Fruit fly (Drosophila melanogaster) whole organism, embryonic: ENCODE results near the gene CG43645.
A peak's percentile ranks its signal among the peaks of the same experiment; 100 is the strongest.

Experiments used
- Aef1 ChIP-seq: fragments of 200-800 bp; sonication (Bioruptor generic); IDR thresholded peaks from 3 replicates; pipeline ENCODE4 v1.3.6; 2022; ENCODE audit warnings: missing biosample characterization, missing genetic modification characterization
- B-H2 ChIP-seq: fragments of 200-800 bp; sonication (Bioruptor generic); optimal IDR thresholded peaks from 2 replicates; lab custom pipeline; 2018; ENCODE audit warnings: missing biosample characterization, mild to moderate bottlenecking, missing genetic modification characterization
- Bgb ChIP-seq: fragments of 200-800 bp; sonication (Bioruptor generic); IDR thresholded peaks from 2 replicates; pipeline ENCODE4 v1.3.6; 2022; ENCODE audit warnings: missing biosample characterization, missing genetic modification characterization; ENCODE audit not compliant: partially characterized antibody
- CG10462 ChIP-seq: fragments of 200-800 bp; sonication (Bioruptor generic); optimal IDR thresholded peaks from 2 replicates; lab custom pipeline; 2016; ENCODE audit warnings: missing biosample characterization, missing genetic modification characterization
- CG10654 ChIP-seq: fragments of 200-800 bp; sonication (Bioruptor generic); optimal IDR thresholded peaks from 2 replicates; lab custom pipeline; 2016; ENCODE audit warnings: missing biosample characterization, missing genetic modification characterization
- CG11085 ChIP-seq: fragments of 200-800 bp; sonication (Bioruptor generic); IDR thresholded peaks from 2 replicates; pipeline ENCODE4 v1.3.6; 2022; ENCODE audit warnings: missing biosample characterization, missing genetic modification characterization
- CG11398 ChIP-seq: fragments of 200-800 bp; sonication (Bioruptor generic); optimal IDR thresholded peaks from 2 replicates; lab custom pipeline; 2016; ENCODE audit warnings: missing biosample characterization, missing genetic modification characterization
- CG12071 ChIP-seq: fragments of 200-800 bp; sonication (Bioruptor generic); optimal IDR thresholded peaks from 3 replicates; lab custom pipeline; 2018; ENCODE audit warnings: missing biosample characterization, mild to moderate bottlenecking, missing genetic modification characterization
- CG13775 ChIP-seq: fragments of 200-800 bp; sonication (Bioruptor generic); optimal IDR thresholded peaks from 3 replicates; lab custom pipeline; 2017; ENCODE audit warnings: missing biosample characterization, mild to moderate bottlenecking, missing genetic modification characterization
- CG15011 ChIP-seq: fragments of 200-800 bp; sonication (Bioruptor generic); optimal IDR thresholded peaks from 3 replicates; lab custom pipeline; 2018; ENCODE audit warnings: missing biosample characterization, mild to moderate bottlenecking, missing genetic modification characterization
- CG15514 ChIP-seq: fragments of 200-800 bp; sonication (Bioruptor generic); optimal IDR thresholded peaks from 3 replicates; lab custom pipeline; 2017; ENCODE audit warnings: missing biosample characterization, missing genetic modification characterization, mild to moderate bottlenecking, moderate library complexity, missing genetic modification reagents
- CG2199 ChIP-seq: fragments of 200-800 bp; sonication (Bioruptor generic); IDR thresholded peaks from 3 replicates; pipeline ENCODE4 v1.3.6; 2022; ENCODE audit warnings: missing biosample characterization, missing genetic modification characterization
- CG2712 ChIP-seq: fragments of 200-800 bp; optimal IDR thresholded peaks from 3 replicates; lab custom pipeline; 2019; ENCODE audit warnings: missing biosample characterization, mild to moderate bottlenecking, missing genetic modification characterization, moderate library complexity
- CG30020 ChIP-seq: fragments of 200-800 bp; optimal IDR thresholded peaks from 2 replicates; lab custom pipeline; 2019; ENCODE audit warnings: missing biosample characterization, mild to moderate bottlenecking, missing genetic modification characterization, moderate library complexity
- CG30431 ChIP-seq: fragments of 200-800 bp; sonication (Bioruptor generic); optimal IDR thresholded peaks from 2 replicates; lab custom pipeline; 2017; ENCODE audit warnings: missing biosample characterization, missing genetic modification characterization
- CG31441 ChIP-seq: fragments of 200-800 bp; sonication (Bioruptor generic); IDR thresholded peaks from 2 replicates; pipeline ENCODE4 v1.3.6; 2022; ENCODE audit warnings: missing biosample characterization, missing genetic modification characterization
- CG3407 ChIP-seq: fragments of 200-800 bp; sonication (Bioruptor generic); optimal IDR thresholded peaks from 2 replicates; lab custom pipeline; 2018; ENCODE audit warnings: missing biosample characterization, mild to moderate bottlenecking, missing genetic modification characterization
- CG3995 ChIP-seq: fragments of 200-800 bp; sonication (Bioruptor generic); optimal IDR thresholded peaks from 3 replicates; lab custom pipeline; 2016; ENCODE audit warnings: missing biosample characterization, missing genetic modification characterization
- CG4707 ChIP-seq: fragments of 200-800 bp; sonication (Bioruptor generic); optimal IDR thresholded peaks from 2 replicates; lab custom pipeline; 2018; ENCODE audit warnings: missing biosample characterization, mild to moderate bottlenecking, missing genetic modification characterization, moderate library complexity
- CG6272 ChIP-seq: fragments of 200-800 bp; sonication (Bioruptor generic); IDR thresholded peaks from 2 replicates; pipeline ENCODE4 v1.3.6; 2022; ENCODE audit warnings: missing biosample characterization, missing genetic modification characterization
- CG7271 ChIP-seq: fragments of 200-800 bp; sonication (Bioruptor generic); optimal IDR thresholded peaks from 2 replicates; lab custom pipeline; 2018; ENCODE audit warnings: missing biosample characterization, mild to moderate bottlenecking, missing genetic modification characterization, moderate library complexity
- CG7372 ChIP-seq: fragments of 200-800 bp; sonication (Bioruptor generic); IDR thresholded peaks from 2 replicates; pipeline ENCODE4 v1.3.6; 2022; ENCODE audit warnings: missing biosample characterization, missing genetic modification characterization
- CG8478 ChIP-seq: fragments of >200 bp; optimal IDR thresholded peaks from 2 replicates; lab custom pipeline; 2018
- CG8944 ChIP-seq: fragments of 200-800 bp; sonication (Bioruptor generic); optimal IDR thresholded peaks from 3 replicates; lab custom pipeline; 2016; ENCODE audit warnings: missing biosample characterization, missing genetic modification characterization
- CG9797 ChIP-seq: fragments of 200-800 bp; sonication (Bioruptor generic); optimal IDR thresholded peaks from 3 replicates; lab custom pipeline; 2018; ENCODE audit warnings: missing biosample characterization, mild to moderate bottlenecking, missing genetic modification characterization
- D19A ChIP-seq: fragments of 200-800 bp; optimal IDR thresholded peaks from 3 replicates; lab custom pipeline; 2019; ENCODE audit warnings: missing biosample characterization, mild to moderate bottlenecking, missing genetic modification characterization, moderate library complexity
- Dfd ChIP-seq, 2 experiments: fragments of >200 bp; optimal IDR thresholded peaks; 2 replicates each; lab custom pipeline; 2017; ENCODE audit warnings: missing biosample characterization in 2 of 2, missing genetic modification characterization in 2 of 2
- Dp ChIP-seq: fragments of 200-800 bp; sonication (Bioruptor generic); optimal IDR thresholded peaks from 2 replicates; lab custom pipeline; 2018; ENCODE audit warnings: missing biosample characterization, mild to moderate bottlenecking, missing genetic modification characterization, moderate library complexity
- Dref ChIP-seq: fragments of 200-800 bp; sonication (Bioruptor generic); IDR thresholded peaks from 2 replicates; pipeline ENCODE4 v1.3.6; 2022; ENCODE audit warnings: missing biosample characterization, missing genetic modification characterization
- Hr51 ChIP-seq, 2 experiments: fragments of 200-800 bp; sonication (Bioruptor generic); optimal IDR thresholded peaks; 2 replicates in 1 of 2; 3 replicates in 1 of 2; lab custom pipeline; 2016 to 2018; ENCODE audit warnings: missing biosample characterization in 2 of 2, missing genetic modification characterization in 2 of 2, mild to moderate bottlenecking in 1 of 2, moderate library complexity in 1 of 2
- Hr78 ChIP-seq, 2 experiments: fragments of 200-800 bp in 1 of 2; fragments of >200 bp in 1 of 2; sonication (Bioruptor generic) in 1 of 2; optimal IDR thresholded peaks; 2 replicates each; lab custom pipeline; 2017 to 2019; ENCODE audit warnings: missing biosample characterization in 2 of 2, missing genetic modification characterization in 2 of 2, mild to moderate bottlenecking in 1 of 2, moderate library complexity in 1 of 2
- Mrtf ChIP-seq: fragments of 200-800 bp; sonication (Bioruptor generic); IDR thresholded peaks from 3 replicates; pipeline ENCODE4 v1.3.6; 2022; ENCODE audit warnings: missing biosample characterization, missing genetic modification characterization
- Myb ChIP-seq: fragments of 200-800 bp; sonication (Bioruptor generic); optimal IDR thresholded peaks from 2 replicates; lab custom pipeline; 2016; ENCODE audit warnings: missing biosample characterization, missing genetic modification characterization
- PHDP ChIP-seq: fragments of 200-800 bp; sonication (Bioruptor generic); optimal IDR thresholded peaks from 3 replicates; lab custom pipeline; 2018; ENCODE audit warnings: missing biosample characterization, mild to moderate bottlenecking, missing genetic modification characterization, moderate library complexity
- Sry-δ ChIP-seq: fragments of 200-800 bp; sonication (Bioruptor generic); optimal IDR thresholded peaks from 2 replicates; lab custom pipeline; 2016; ENCODE audit warnings: missing biosample characterization, missing genetic modification characterization
- Stat92E ChIP-seq, 3 experiments: fragments of >200 bp in 2 of 3; fragments of 200-800 bp in 1 of 3; sonication (Bioruptor generic) in 1 of 3; optimal IDR thresholded peaks; 2 replicates each; lab custom pipeline; 2017 to 2019; ENCODE audit warnings: missing biosample characterization in 3 of 3, missing genetic modification characterization in 3 of 3, mild to moderate bottlenecking in 1 of 3, moderate library complexity in 1 of 3
- Tbp ChIP-seq: fragments of >200 bp; optimal IDR thresholded peaks from 2 replicates; lab custom pipeline; 2018; ENCODE audit warnings: missing biosample characterization, missing genetic modification characterization
- ato ChIP-seq: fragments of 200-800 bp; sonication (Bioruptor generic); IDR thresholded peaks from 2 replicates; pipeline ENCODE4 v1.3.6; 2022; ENCODE audit warnings: missing biosample characterization, missing genetic modification characterization; ENCODE audit not compliant: partially characterized antibody
- btn ChIP-seq: fragments of 200-800 bp; sonication (Bioruptor generic); optimal IDR thresholded peaks from 2 replicates; lab custom pipeline; 2016; ENCODE audit warnings: missing biosample characterization, missing genetic modification characterization
- ewg ChIP-seq: fragments of 200-800 bp; sonication (Bioruptor generic); optimal IDR thresholded peaks from 3 replicates; lab custom pipeline; 2017; ENCODE audit warnings: mild to moderate bottlenecking, missing biosample characterization, missing genetic modification reagents, missing genetic modification characterization
- lola ChIP-seq, 3 experiments: fragments of >200 bp in 2 of 3; fragments of 200-800 bp in 1 of 3; sonication (Bioruptor generic) in 1 of 3; optimal IDR thresholded peaks; 2 replicates each; lab custom pipeline; 2017 to 2019; ENCODE audit warnings: missing biosample characterization in 3 of 3, missing genetic modification characterization in 3 of 3, mild to moderate bottlenecking in 1 of 3, moderate library complexity in 1 of 3
- luna ChIP-seq: fragments of 200-800 bp; sonication (Bioruptor generic); optimal IDR thresholded peaks from 2 replicates; lab custom pipeline; 2016; ENCODE audit warnings: missing biosample characterization, missing genetic modification characterization
- mam ChIP-seq: fragments of 200-800 bp; sonication (Bioruptor generic); optimal IDR thresholded peaks from 3 replicates; lab custom pipeline; 2016; ENCODE audit warnings: missing biosample characterization, missing genetic modification characterization
- pros ChIP-seq: fragments of 200-800 bp; sonication (Bioruptor generic); optimal IDR thresholded peaks from 3 replicates; lab custom pipeline; 2019; ENCODE audit warnings: missing biosample characterization, mild to moderate bottlenecking, missing genetic modification characterization, moderate library complexity
- pum ChIP-seq: fragments of 200-800 bp; sonication (Bioruptor generic); optimal IDR thresholded peaks from 2 replicates; lab custom pipeline; 2016; ENCODE audit warnings: missing biosample characterization, missing genetic modification characterization
- ro ChIP-seq: fragments of 200-800 bp; sonication (Bioruptor generic); IDR thresholded peaks from 2 replicates; pipeline ENCODE4 v1.3.6; 2022; ENCODE audit warnings: missing biosample characterization, missing genetic modification characterization
- sim ChIP-seq: fragments of 200-800 bp; sonication (Bioruptor generic); IDR thresholded peaks from 2 replicates; pipeline ENCODE4 v1.3.6; 2022; ENCODE audit warnings: missing biosample characterization, missing genetic modification characterization
- slou ChIP-seq: fragments of 200-800 bp; sonication (Bioruptor generic); optimal IDR thresholded peaks from 3 replicates; lab custom pipeline; 2016; ENCODE audit warnings: missing biosample characterization, missing genetic modification characterization
- wdn ChIP-seq: fragments of 200-800 bp; sonication (Bioruptor generic); IDR thresholded peaks from 2 replicates; pipeline ENCODE4 v1.3.6; 2022; ENCODE audit warnings: missing biosample characterization, missing genetic modification characterization

Gene CG43645

dm6 chr2L:17450505-17451415, 34.8 kb upstream of the CG43645 start (continued):
- TF ChIP-seq PHDP (tag; lab: Kevin White, UChicago) (peak; percentile 74), CG13775 (GFP tag; lab: Kevin White, UChicago) (no peak), CG3995 (GFP tag; lab: Kevin White, UChicago) (peak; percentile 14), CG9797 (GFP tag; lab: Kevin White, UChicago) (no peak), Hr51 (GFP tag; optimal IDR thresholded peaks at IDR 0.05; lab: Kevin White, UChicago) (peak; percentile 6 to 84), Dref (GFP tag; lab: Robert Waterston, UW) (no peak), Bgb (GFP tag; lab: Robert Waterston, UW) (no peak), CG7271 (no peak), Hr78 (GFP tag; optimal IDR thresholded peaks at IDR 0.05; lab: Kevin White, UChicago) (no peak), mam (peak; percentile 33), pum (GFP tag; lab: Kevin White, UChicago) (peak; percentile 5), CG10462 (GFP tag; lab: Kevin White, UChicago) (peak; percentile 11), CG12071 (peak; percentile 35), CG8478 (lab: Kevin White, UChicago) (no peak), Dfd (GFP tag; optimal IDR thresholded peaks at IDR 0.05; lab: Kevin White, UChicago) (no peak), CG11085 (no peak), luna (GFP tag; lab: Kevin White, UChicago) (no peak), pros (GFP tag; lab: Kevin White, UChicago) (no peak), ato (no peak), Sry-δ (GFP tag; lab: Kevin White, UChicago) (peak; percentile 2), sim (GFP tag; lab: Robert Waterston, UW) (no peak), slou (GFP tag; lab: Kevin White, UChicago) (peak; percentile 6), CG31441 (peak; percentile 73), btn (GFP tag; lab: Kevin White, UChicago) (no peak), CG7372 (GFP tag; lab: Robert Waterston, UW) (no peak), lola (GFP tag; optimal IDR thresholded peaks at IDR 0.05; lab: Kevin White, UChicago) (no peak), Dp (GFP tag; lab: Kevin White, UChicago) (no peak), Tbp (GFP tag; lab: Kevin White, UChicago) (no peak), Aef1 (no peak), CG3407 (GFP tag; lab: Kevin White, UChicago) (peak; percentile 33), ewg (GFP tag; lab: Kevin White, UChicago) (peak; percentile 28), CG2199 (GFP tag; lab: Robert Waterston, UW) (no peak), CG8944 (no peak), Stat92E (GFP tag; optimal IDR thresholded peaks at IDR 0.05; lab: Kevin White, UChicago) (no peak), CG15514 (GFP tag; lab: Kevin White, UChicago) (peak; percentile 46), CG11398 (GFP tag; lab: Kevin White, UChicago) (no peak), CG15011 (GFP tag; lab: Kevin White, UChicago) (peak; percentile 49), CG4707 (GFP tag; lab: Kevin White, UChicago) (no peak), Myb (peak; percentile 26), CG30020 (tag; lab: Kevin White, UChicago) (no peak), ro (GFP tag; lab: Robert Waterston, UW) (no peak), D19A (tag; lab: Kevin White, UChicago) (peak; percentile 57), CG6272 (no peak), Mrtf (GFP tag; lab: Robert Waterston, UW) (no peak), CG10654 (GFP tag; lab: Kevin White, UChicago) (peak; percentile 32), CG2712 (tag; lab: Kevin White, UChicago) (peak; percentile 72), wdn (GFP tag; lab: Robert Waterston, UW) (no peak), B-H2 (GFP tag; lab: Kevin White, UChicago) (no peak), CG30431 (GFP tag; lab: Kevin White, UChicago) (no peak)
